Worm (Caenorhabditis elegans) whole organism, L4 larva: ENCODE data around the gene nspg-6.

Experiments used
- D1046.2 ChIP-seq: fragments of 200-800 bp; sonication (Bioruptor generic); IDR thresholded peaks from 2 replicates; pipeline ENCODE4 v1.3.6; 2022; ENCODE audit warnings: missing genetic modification characterization, missing compliant biosample characterization
- F26F4.8 ChIP-seq: fragments of 200-800 bp; sonication (Bioruptor generic); conservative IDR thresholded peaks from 2 replicates; pipeline ENCODE4 v1.3.6; 2022; ENCODE audit warnings: missing genetic modification characterization, missing compliant biosample characterization
- T26A8.4 ChIP-seq: fragments of 200-800 bp; sonication (Bioruptor generic); IDR thresholded peaks from 2 replicates; pipeline ENCODE4 v1.3.6; 2022; ENCODE audit warnings: missing genetic modification characterization, missing compliant biosample characterization
- Y105C5A.15 ChIP-seq: fragments of 200-800 bp; sonication (Bioruptor generic); IDR thresholded peaks from 2 replicates; pipeline ENCODE4 v1.3.6; 2022; ENCODE audit warnings: missing genetic modification characterization, missing compliant biosample characterization
- Y48G9A.11 ChIP-seq: fragments of 200-800 bp; sonication (Bioruptor generic); IDR thresholded peaks from 2 replicates; pipeline ENCODE4 v1.3.6; 2022; ENCODE audit warnings: missing genetic modification reagents, missing genetic modification characterization, missing compliant biosample characterization
- Y75B8A.6 ChIP-seq: fragments of 200-800 bp; sonication (Bioruptor generic); IDR thresholded peaks from 2 replicates; pipeline ENCODE4 v1.3.6; 2022; ENCODE audit warnings: missing genetic modification reagents, missing genetic modification characterization, missing compliant biosample characterization
- ZK546.5 ChIP-seq, 2 experiments: sonication (generic microtip); optimal IDR thresholded peaks; 2 replicates each; lab custom pipeline; 2017; ENCODE audit warnings: missing biosample characterization in 2 of 2, missing genetic modification characterization in 2 of 2
- aha-1 ChIP-seq: fragments of 150-350 bp; peaks from one replicate; lab custom pipeline; 2014; ENCODE audit warnings: missing biosample characterization, missing genetic modification characterization
- attf-4 ChIP-seq: sonication (generic microtip); optimal IDR thresholded peaks from 3 replicates; lab custom pipeline; 2017; ENCODE audit warnings: missing biosample characterization, missing genetic modification characterization
- ceh-44 ChIP-seq: fragments of 200-800 bp; sonication (Bioruptor generic); IDR thresholded peaks from 2 replicates; pipeline ENCODE4 v1.3.6; 2022; ENCODE audit warnings: missing genetic modification reagents, missing genetic modification characterization, missing compliant biosample characterization
- ceh-62 ChIP-seq: sonication (generic microtip); optimal IDR thresholded peaks from 2 replicates; lab custom pipeline; 2017; ENCODE audit warnings: missing biosample characterization, missing genetic modification characterization
- ces-1 ChIP-seq: fragments of 150-350 bp; sonication (generic microtip); optimal IDR thresholded peaks from 4 replicates; lab custom pipeline; 2014; ENCODE audit warnings: missing biosample characterization, missing genetic modification reagents, missing genetic modification characterization
- daf-8 ChIP-seq: fragments of 200-800 bp; sonication (Bioruptor generic); IDR thresholded peaks from 2 replicates; pipeline ENCODE4 v1.3.6; 2022; ENCODE audit warnings: missing genetic modification characterization, missing compliant biosample characterization
- dmd-6 ChIP-seq: fragments of 200-800 bp; sonication (Bioruptor generic); IDR thresholded peaks from 2 replicates; pipeline ENCODE4 v1.3.6; 2022; ENCODE audit warnings: missing genetic modification reagents, missing genetic modification characterization, missing compliant biosample characterization
- dpl-1 ChIP-seq: fragments of 150-350 bp; optimal IDR thresholded peaks from 2 replicates; lab custom pipeline; 2014; ENCODE audit warnings: missing biosample characterization, missing genetic modification reagents, missing genetic modification characterization
- egl-43 ChIP-seq: fragments of 200-800 bp; sonication (Bioruptor generic); IDR thresholded peaks from 2 replicates; pipeline ENCODE4 v1.3.6; 2022; ENCODE audit warnings: missing genetic modification reagents, missing genetic modification characterization, missing compliant biosample characterization
- fkh-10 ChIP-seq: fragments of 150-350 bp; optimal IDR thresholded peaks from 2 replicates; lab custom pipeline; 2014; ENCODE audit warnings: missing biosample characterization, missing genetic modification reagents, missing genetic modification characterization
- fos-1 ChIP-seq: fragments of 150-350 bp; optimal IDR thresholded peaks from 2 replicates; lab custom pipeline; 2014; ENCODE audit warnings: missing biosample characterization, missing genetic modification characterization
- gei-8 ChIP-seq: fragments of 200-800 bp; sonication (Bioruptor generic); optimal IDR thresholded peaks from 2 replicates; lab custom pipeline; 2018; ENCODE audit warnings: mild to moderate bottlenecking, missing genetic modification characterization, missing compliant biosample characterization
- hif-1 ChIP-seq, 2 experiments: sonication (generic microtip); optimal IDR thresholded peaks; 2 replicates each; lab custom pipeline; 2016 to 2017; ENCODE audit warnings: missing compliant biosample characterization in 2 of 2, missing genetic modification characterization in 2 of 2, missing genetic modification reagents in 2 of 2, missing genotype in 2 of 2, mild to moderate bottlenecking in 1 of 2
- hlh-30 ChIP-seq: sonication (generic microtip); optimal IDR thresholded peaks from 2 replicates; lab custom pipeline; 2017; ENCODE audit warnings: antibody characterized with exemption, mild to moderate bottlenecking, missing genetic modification characterization, missing compliant biosample characterization; ENCODE audit not compliant: insufficient read depth
- hmg-1.1 ChIP-seq: fragments of 200-800 bp; sonication (Bioruptor generic); IDR thresholded peaks from 2 replicates; pipeline ENCODE4 v1.3.6; 2022; ENCODE audit warnings: missing genetic modification reagents, missing genetic modification characterization, missing compliant biosample characterization
- jun-1 ChIP-seq: fragments of 150-350 bp; optimal IDR thresholded peaks from 2 replicates; lab custom pipeline; 2014; ENCODE audit warnings: missing biosample characterization, missing genetic modification reagents, missing genetic modification characterization
- lim-7 ChIP-seq: fragments of 200-800 bp; sonication (Bioruptor generic); IDR thresholded peaks from 2 replicates; pipeline ENCODE4 v1.3.6; 2022; ENCODE audit warnings: missing genetic modification characterization, missing compliant biosample characterization
- lin-1 ChIP-seq: fragments of 200-800 bp; sonication (Bioruptor generic); IDR thresholded peaks from 2 replicates; pipeline ENCODE4 v1.3.6; 2022; ENCODE audit warnings: missing genetic modification reagents, missing genetic modification characterization, missing compliant biosample characterization
- lin-39 ChIP-seq: fragments of 150-350 bp; optimal IDR thresholded peaks from 2 replicates; lab custom pipeline; 2014; ENCODE audit warnings: missing biosample characterization, missing genetic modification reagents, missing genetic modification characterization
- lsy-2 ChIP-seq, 2 experiments: fragments of 150-350 bp in 1 of 2; sonication (generic microtip) in 1 of 2; optimal IDR thresholded peaks; 2 replicates each; lab custom pipeline; 2014 to 2017; ENCODE audit warnings: missing biosample characterization in 2 of 2, missing genetic modification characterization in 2 of 2
- madf-5 ChIP-seq, 2 experiments: fragments of 200-800 bp; sonication (Bioruptor generic); IDR thresholded peaks; 2 replicates each; pipeline ENCODE4 v1.3.6; 2022; ENCODE audit warnings: missing compliant biosample characterization in 2 of 2, missing genetic modification characterization in 2 of 2
- mdl-1 ChIP-seq, 2 experiments: fragments of 150-350 bp in 1 of 2; sonication (generic microtip) in 1 of 2; optimal IDR thresholded peaks; 2 replicates each; lab custom pipeline; 2014 to 2017; ENCODE audit warnings: missing biosample characterization in 2 of 2, missing genetic modification characterization in 2 of 2
- mdt-29 ChIP-seq: fragments of 200-800 bp; sonication (Bioruptor generic); IDR thresholded peaks from 2 replicates; pipeline ENCODE4 v1.3.6; 2022; ENCODE audit warnings: missing genetic modification reagents, missing genetic modification characterization, missing compliant biosample characterization
- mep-1 ChIP-seq: fragments of 150-350 bp; sonication (generic microtip); optimal IDR thresholded peaks from 3 replicates; lab custom pipeline; 2014; ENCODE audit warnings: missing biosample characterization, missing genetic modification characterization
- mes-2 ChIP-seq: sonication (generic microtip); optimal IDR thresholded peaks from 2 replicates; lab custom pipeline; 2016; ENCODE audit warnings: missing genotype, mild to moderate bottlenecking, missing genetic modification characterization, missing compliant biosample characterization; ENCODE audit not compliant: poor library complexity, severe bottlenecking
- mxl-2 ChIP-seq: fragments of 200-800 bp; sonication (Bioruptor generic); conservative IDR thresholded peaks from 2 replicates; pipeline ENCODE4 v1.3.6; 2022; ENCODE audit warnings: missing genetic modification reagents, missing genetic modification characterization, missing compliant biosample characterization
- nhr-10 ChIP-seq: fragments of 150-350 bp; optimal IDR thresholded peaks from 2 replicates; lab custom pipeline; 2014; ENCODE audit warnings: missing biosample characterization, missing genetic modification characterization
- nhr-102 ChIP-seq: sonication (generic microtip); optimal IDR thresholded peaks from 2 replicates; lab custom pipeline; 2016; ENCODE audit warnings: mild to moderate bottlenecking, missing genetic modification characterization, moderate library complexity, missing compliant biosample characterization
- nhr-11 ChIP-seq: fragments of 150-350 bp; optimal IDR thresholded peaks from 2 replicates; lab custom pipeline; 2014; ENCODE audit warnings: missing biosample characterization, missing genetic modification characterization
- nhr-237 ChIP-seq: sonication (generic microtip); optimal IDR thresholded peaks from 2 replicates; lab custom pipeline; 2017; ENCODE audit warnings: missing biosample characterization, missing genetic modification characterization
- nhr-41 ChIP-seq: fragments of 200-800 bp; sonication (Bioruptor generic); IDR thresholded peaks from 2 replicates; pipeline ENCODE4 v1.3.6; 2022; ENCODE audit warnings: missing genetic modification reagents, missing genetic modification characterization, missing compliant biosample characterization
- nhr-6 ChIP-seq: fragments of 150-350 bp; optimal IDR thresholded peaks from 2 replicates; lab custom pipeline; 2014; ENCODE audit warnings: missing biosample characterization, missing genetic modification characterization
- php-3 ChIP-seq: fragments of 200-800 bp; sonication (Bioruptor generic); IDR thresholded peaks from 2 replicates; pipeline ENCODE4 v1.3.6; 2022; ENCODE audit warnings: missing genetic modification reagents, missing genetic modification characterization, missing compliant biosample characterization
- pqm-1 ChIP-seq: sonication (generic microtip); optimal IDR thresholded peaks from 2 replicates; lab custom pipeline; 2017; ENCODE audit warnings: missing biosample characterization, missing genetic modification characterization
- saeg-2 ChIP-seq: fragments of 200-800 bp; sonication (Bioruptor generic); IDR thresholded peaks from 2 replicates; pipeline ENCODE4 v1.3.6; 2022; ENCODE audit warnings: missing genetic modification reagents, missing genetic modification characterization, missing compliant biosample characterization
- snpc-4 ChIP-seq: fragments of 150-350 bp; optimal IDR thresholded peaks from 2 replicates; lab custom pipeline; 2014; ENCODE audit warnings: missing biosample characterization, missing genetic modification characterization
- tra-1 ChIP-seq: fragments of 200-800 bp; sonication (Bioruptor generic); IDR thresholded peaks from 2 replicates; pipeline ENCODE4 v1.3.6; 2022; ENCODE audit warnings: missing genetic modification reagents, missing genetic modification characterization, missing compliant biosample characterization
- unc-130 ChIP-seq: sonication (generic microtip); optimal IDR thresholded peaks from 2 replicates; lab custom pipeline; 2016; ENCODE audit warnings: missing genetic modification reagents, missing genetic modification characterization, missing compliant biosample characterization
- unc-62 ChIP-seq, 3 experiments: fragments of 150-350 bp in 1 of 3; sonication (generic microtip); optimal IDR thresholded peaks in 2 of 3; peaks in 1 of 3; 1 replicate in 1 of 3; 2 replicates in 2 of 3; lab custom pipeline; 2014 to 2017; ENCODE audit warnings: missing biosample characterization in 3 of 3, missing genetic modification characterization in 3 of 3, missing genetic modification reagents in 3 of 3, missing genotype in 1 of 3
- vab-7 ChIP-seq: fragments of 200-800 bp; sonication (Bioruptor generic); IDR thresholded peaks from 2 replicates; pipeline ENCODE4 v1.3.6; 2022; ENCODE audit warnings: missing genetic modification reagents, missing genetic modification characterization, missing compliant biosample characterization
- zag-1 ChIP-seq: fragments of 150-350 bp; optimal IDR thresholded peaks from 2 replicates; lab custom pipeline; 2014; ENCODE audit warnings: missing biosample characterization, missing genetic modification characterization
- zfp-3 ChIP-seq: fragments of 200-800 bp; sonication (Bioruptor generic); conservative IDR thresholded peaks from 2 replicates; pipeline ENCODE4 v1.3.6; 2022; ENCODE audit warnings: missing genetic modification reagents, missing genetic modification characterization, missing compliant biosample characterization
- zip-11 ChIP-seq: fragments of 200-800 bp; sonication (Bioruptor generic); IDR thresholded peaks from 2 replicates; pipeline ENCODE4 v1.3.6; 2022; ENCODE audit warnings: missing genetic modification characterization, missing compliant biosample characterization
- zip-2 ChIP-seq: fragments of 150-350 bp; optimal IDR thresholded peaks from 2 replicates; lab custom pipeline; 2014; ENCODE audit warnings: missing biosample characterization, missing genetic modification characterization
- ztf-11 ChIP-seq: fragments of 150-350 bp; optimal IDR thresholded peaks from 2 replicates; lab custom pipeline; 2014; ENCODE audit warnings: missing biosample characterization, missing genetic modification characterization

nspg-6 gene

DNA sequence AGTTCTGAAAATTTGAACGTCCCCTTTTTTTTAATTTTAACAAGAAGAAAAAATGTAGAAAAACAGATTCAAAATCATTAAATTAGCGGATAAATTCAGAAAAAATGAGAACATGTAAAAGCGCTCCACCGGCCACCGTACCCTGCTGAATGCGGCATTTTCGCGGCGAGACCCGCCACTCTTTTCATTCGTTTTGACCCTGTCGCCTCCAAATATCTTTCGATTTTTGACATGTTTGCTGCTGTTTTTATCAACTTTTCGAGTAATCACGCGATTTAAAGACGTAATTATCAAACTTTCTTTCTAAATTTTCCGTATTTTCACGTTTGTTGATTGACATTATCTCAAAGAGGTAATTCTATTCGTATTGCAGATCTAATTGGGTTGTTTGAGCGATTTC, 21.4 kb upstream of the nspg-6 start, which contains the start of gene gsp-2 (continued):
- TF ChIP-seq zag-1 (tag; lab: Kevin White, UChicago) (no peak), zip-11 (GFP tag; lab: Robert Waterston, UW) (no peak), saeg-2 (GFP tag; lab: Robert Waterston, UW) (no peak), hif-1 (tag; optimal IDR thresholded peaks at IDR 0.05; lab: Kevin White, UChicago) (peak in 1 of 2 experiments; percentile 77), nhr-10 (tag; lab: Kevin White, UChicago) (no peak), hmg-1.1 (GFP tag; lab: Robert Waterston, UW) (peak; percentile 66), unc-62 (GFP tag; optimal IDR thresholded peaks at IDR 0.05 in 1 of 2; lab: Kevin White, UChicago) (peak in 1 of 2 experiments; percentile 96), unc-62 (tag; optimal IDR thresholded peaks at IDR 0.05; lab: Kevin White, UChicago) (no peak), ZK546.5 (tag; optimal IDR thresholded peaks at IDR 0.05; lab: Kevin White, UChicago) (peak in 1 of 2 experiments; percentile 88), mdl-1 (tag; optimal IDR thresholded peaks at IDR 0.05; lab: Kevin White, UChicago) (peak in 1 of 2 experiments; percentile 55), mxl-2 (GFP tag; lab: Robert Waterston, UW) (no peak), ces-1 (GFP tag; lab: Kevin White, UChicago) (no peak), zip-2 (tag; lab: Kevin White, UChicago) (no peak), lsy-2 (tag; optimal IDR thresholded peaks at IDR 0.05; lab: Kevin White, UChicago) (peak; percentile 87 to 97), fos-1 (no peak), jun-1 (tag; lab: Kevin White, UChicago) (no peak), ceh-44 (GFP tag; lab: Robert Waterston, UW) (no peak), daf-8 (GFP tag; lab: Robert Waterston, UW) (no peak), fkh-10 (GFP tag; lab: Kevin White, UChicago) (no peak), T26A8.4 (peak; percentile 30; the same call in 1 of the 2 replicates), lim-7 (peak; percentile 64; the same call in 1 of the 2 replicates), unc-130 (GFP tag; lab: Kevin White, UChicago) (no peak), nhr-6 (tag; lab: Kevin White, UChicago) (peak; percentile 73), mes-2 (tag; lab: Kevin White, UChicago) (peak; percentile 78), mep-1 (tag; lab: Kevin White, UChicago) (peak; percentile 53), Y75B8A.6 (GFP tag; lab: Robert Waterston, UW) (peak; percentile 63; the same call in 1 of the 2 replicates), php-3 (GFP tag; lab: Robert Waterston, UW) (no peak), Y48G9A.11 (GFP tag; lab: Robert Waterston, UW) (no peak), tra-1 (GFP tag; lab: Robert Waterston, UW) (no peak), Y105C5A.15 (GFP tag; lab: Robert Waterston, UW) (no peak), lin-1 (GFP tag; lab: Robert Waterston, UW) (peak; percentile 57; the same call in 1 of the 2 replicates), ztf-11 (tag; lab: Kevin White, UChicago) (no peak), zfp-3 (GFP tag; lab: Robert Waterston, UW) (peak; percentile 73), hlh-30 (tag; lab: Kevin White, UChicago) (peak; percentile 73), lin-39 (no peak), ceh-62 (tag; lab: Kevin White, UChicago) (no peak), pqm-1 (peak; percentile 42), nhr-237 (tag; lab: Kevin White, UChicago) (no peak), gei-8 (no peak), D1046.2 (GFP tag; lab: Robert Waterston, UW) (no peak), attf-4 (tag; lab: Kevin White, UChicago) (no peak), nhr-11 (tag; lab: Kevin White, UChicago) (peak; percentile 74), egl-43 (GFP tag; lab: Robert Waterston, UW) (peak; percentile 19; the same call in 1 of the 2 replicates), F26F4.8 (no peak), dpl-1 (GFP tag; lab: Kevin White, UChicago) (peak; percentile 64), nhr-41 (GFP tag; lab: Robert Waterston, UW) (0 out of 2 replicates have a peak, but pooled peaks have one; percentile 35), mdt-29 (GFP tag; lab: Robert Waterston, UW) (peak; percentile 68), snpc-4 (tag; lab: Kevin White, UChicago) (no peak), nhr-102 (tag; lab: Kevin White, UChicago) (peak; percentile 20), aha-1 (peak; percentile 97), dmd-6 (GFP tag; lab: Robert Waterston, UW) (peak; percentile 83), vab-7 (no peak), madf-5 (GFP tag; IDR thresholded peaks at IDR 0.05; lab: Robert Waterston, UW) (no peak)
